Fruit fly (Drosophila melanogaster): ENCODE data around the gene CG4073.
A peak's percentile ranks its signal among the peaks of the same experiment; 100 is the strongest.

The CG4073 gene

dm6 chr3R:10680825-10681681 lies 33.5 kb upstream of the CG4073 start, which contains the start of gene Phyhd1 (continued):
- TF ChIP-seq CG11504 (tag; optimal IDR thresholded peaks at IDR 0.05) = peak; percentile 96
- peak; percentile 90 for TF ChIP-seq cato (GFP tag; optimal IDR thresholded peaks at IDR 0.05; ENCODE audit: borderline replicate concordance)
- TF ChIP-seq fd3F (GFP tag; optimal IDR thresholded peaks at IDR 0.05) = peak; percentile 90
- peak; percentile 87 for TF ChIP-seq H15 (GFP tag; IDR thresholded peaks at IDR 0.05)
- peak; percentile 93 for TF ChIP-seq CG12299 (tag; optimal IDR thresholded peaks at IDR 0.05)
- peak; percentile 83 for TF ChIP-seq CG11093 (GFP tag; IDR thresholded peaks at IDR 0.05)
- peak; percentile 91 for TF ChIP-seq CG13424 (tag; optimal IDR thresholded peaks at IDR 0.05)
- TF ChIP-seq CG7786 (GFP tag; optimal IDR thresholded peaks at IDR 0.05) = peak; percentile 97
- peak; percentile 89 for TF ChIP-seq Awh (GFP tag; IDR thresholded peaks at IDR 0.05)
- TF ChIP-seq CG32767 (GFP tag; IDR thresholded peaks at IDR 0.05) = peak; percentile 90
- TF ChIP-seq da (GFP tag; optimal IDR thresholded peaks at IDR 0.05) = peak; percentile 76
- TF ChIP-seq CG34376 (GFP tag; optimal IDR thresholded peaks at IDR 0.05) = peak; percentile 87
- peak; percentile 77 for TF ChIP-seq CG10321 (GFP tag; IDR thresholded peaks at IDR 0.05)
- TF ChIP-seq Atf6 (GFP tag; IDR thresholded peaks at IDR 0.05) = peak; percentile 93
- peak; percentile 10 for TF ChIP-seq gfzf (GFP tag; optimal IDR thresholded peaks at IDR 0.05)
- peak; percentile 79 for TF ChIP-seq CG8765 (GFP tag; IDR thresholded peaks at IDR 0.05)
- peak; percentile 96 for TF ChIP-seq so (GFP tag; IDR thresholded peaks at IDR 0.05)
- TF ChIP-seq CG18619 (GFP tag; optimal IDR thresholded peaks at IDR 0.05) = peak; percentile 91
- TF ChIP-seq CG11398 (GFP tag; optimal IDR thresholded peaks at IDR 0.05) = peak; percentile 95
- peak; percentile 97 for TF ChIP-seq Ada2b (GFP tag; IDR thresholded peaks at IDR 0.05)
- peak; percentile 16 for TF ChIP-seq pros (GFP tag; optimal IDR thresholded peaks at IDR 0.05)
- TF ChIP-seq Dref (GFP tag; IDR thresholded peaks at IDR 0.05) = 0 out of 2 replicates have a peak, but pooled peaks have one; percentile 6
- TF ChIP-seq Ssrp (tag; optimal IDR thresholded peaks at IDR 0.05) = peak; percentile 91
- peak; percentile 76 for TF ChIP-seq E2f2 (GFP tag; IDR thresholded peaks at IDR 0.05)
- peak; percentile 80 for TF ChIP-seq Nf-YB (GFP tag; optimal IDR thresholded peaks at IDR 0.05)
- TF ChIP-seq stc (GFP tag; IDR thresholded peaks at IDR 0.05) = peak; percentile 94
- TF ChIP-seq CG11723 (GFP tag; optimal IDR thresholded peaks at IDR 0.05) = peak; percentile 83
- TF ChIP-seq z (GFP tag; IDR thresholded peaks at IDR 0.05) = peak; percentile 43; the same call in 1 of the 3 replicates
- peak; percentile 94 for TF ChIP-seq Dek (tag; optimal IDR thresholded peaks at IDR 0.05)
- TF ChIP-seq gro (GFP tag; optimal IDR thresholded peaks at IDR 0.05) = peak; percentile 97
- TF ChIP-seq tio (GFP tag; optimal IDR thresholded peaks at IDR 0.05) = peak; percentile 93
- peak; percentile 97 for TF ChIP-seq ken (GFP tag; IDR thresholded peaks at IDR 0.05)
- peak; percentile 90 for TF ChIP-seq CG11247 (GFP tag; IDR thresholded peaks at IDR 0.05)
- peak; percentile 98 for TF ChIP-seq sens (GFP tag)
- peak; percentile 79 for TF ChIP-seq en (GFP tag; optimal IDR thresholded peaks at IDR 0.05)
- peak; percentile 86 for TF ChIP-seq Ravus (GFP tag; IDR thresholded peaks at IDR 0.05)
- TF ChIP-seq CG4424 (GFP tag; optimal IDR thresholded peaks at IDR 0.05) = peak; percentile 93
- TF ChIP-seq Hr51 (GFP tag; optimal IDR thresholded peaks at IDR 0.05) = peak; percentile 90 to 96
- peak; percentile 69 for TF ChIP-seq CG8290 (GFP tag; optimal IDR thresholded peaks at IDR 0.05)
- TF ChIP-seq CG8290 (tag; optimal IDR thresholded peaks at IDR 0.05) = peak; percentile 56 to 95
- TF ChIP-seq CG10959 (GFP tag; IDR thresholded peaks at IDR 0.05) = peak; percentile 97
- TF ChIP-seq dan (GFP tag; IDR thresholded peaks at IDR 0.05) = peak; percentile 61
- peak; percentile 88 for TF ChIP-seq CrebB (tag; optimal IDR thresholded peaks at IDR 0.05)
- TF ChIP-seq CG18476 (GFP tag; optimal IDR thresholded peaks at IDR 0.05) = peak; percentile 95
- peak; percentile 90 for TF ChIP-seq CG10654 (GFP tag; optimal IDR thresholded peaks at IDR 0.05)
- TF ChIP-seq vfl (GFP tag; optimal IDR thresholded peaks at IDR 0.05) = peak; percentile 95
- peak; percentile 95 for TF ChIP-seq phol (tag; optimal IDR thresholded peaks at IDR 0.05)
- TF ChIP-seq ssp (GFP tag; IDR thresholded peaks at IDR 0.05) = peak; percentile 82
- peak; percentile 94 for TF ChIP-seq HLH54F (GFP tag; optimal IDR thresholded peaks at IDR 0.05)
- TF ChIP-seq NC2β (GFP tag; optimal IDR thresholded peaks at IDR 0.05) = peak; percentile 94
